Worm (Caenorhabditis elegans) whole organism, midembryonic: ENCODE measurements around the gene copd-1.

ENCODE experiments used
- T22C8.4 ChIP-seq: fragments of 200-800 bp; sonication (Bioruptor generic); IDR thresholded peaks from 2 replicates; pipeline ENCODE4 v1.3.6; 2022; ENCODE audit warnings: missing genetic modification characterization, missing compliant biosample characterization
- cog-1 ChIP-seq: sonication (generic microtip); optimal IDR thresholded peaks from 2 replicates; lab custom pipeline; 2016; ENCODE audit warnings: missing genetic modification characterization, missing compliant biosample characterization
- flt-1 ChIP-seq: fragments of 200-800 bp; sonication (Bioruptor generic); IDR thresholded peaks from 2 replicates; pipeline ENCODE4 v1.3.6; 2022; ENCODE audit warnings: missing genetic modification characterization, missing compliant biosample characterization
- ztf-23 ChIP-seq: fragments of 200-800 bp; sonication (Bioruptor generic); IDR thresholded peaks from 2 replicates; pipeline ENCODE4 v1.3.6; 2022; ENCODE audit warnings: missing genetic modification reagents, missing genetic modification characterization, missing compliant biosample characterization
- ztf-29 ChIP-seq: fragments of 200-800 bp; sonication (Bioruptor generic); IDR thresholded peaks from 2 replicates; pipeline ENCODE4 v1.3.6; 2022; ENCODE audit warnings: missing genetic modification reagents, missing genetic modification characterization, missing compliant biosample characterization

ce11 chrIII:6604317-6604716, 20.5 kb downstream of the copd-1 start:
- no peak for TF ChIP-seq T22C8.4 (GFP tag; lab: Robert Waterston, UW)
- no peak for TF ChIP-seq flt-1 (GFP tag; lab: Robert Waterston, UW)
- TF ChIP-seq cog-1 (tag; lab: Kevin White, UChicago), result no peak
- no peak for TF ChIP-seq ztf-29 (GFP tag; lab: Robert Waterston, UW)
- TF ChIP-seq ztf-23 (GFP tag; lab: Robert Waterston, UW), result no peak
